Fruit fly (Drosophila melanogaster): ENCODE data around the gene CG43901.

The CG43901 gene

DNA sequence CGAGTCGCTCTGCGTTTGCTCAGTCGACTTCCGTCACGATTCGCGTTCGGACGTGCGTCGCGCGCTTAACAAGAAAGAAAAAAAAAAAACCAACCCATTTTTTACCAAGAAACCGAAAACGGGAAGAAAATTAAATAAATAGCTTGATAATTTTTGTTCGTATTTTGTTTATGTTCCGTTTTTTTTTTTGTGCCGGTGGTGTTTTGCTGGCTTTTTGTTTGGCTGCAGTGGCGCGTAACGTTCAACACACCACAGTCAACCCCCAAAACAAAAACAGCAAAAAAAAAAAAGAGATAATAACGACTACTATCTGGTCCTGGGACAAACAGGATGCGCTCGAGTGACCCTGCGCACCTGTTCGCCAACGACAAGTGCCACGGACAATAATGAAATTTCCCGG lies at the start of gene CG43901:
Gene CG43901 (plus strand): TSS at position 301 of the 400 bp plus-strand sequence.
- TF ChIP-seq fru (GFP tag; optimal IDR thresholded peaks at IDR 0.05) (no peak), tai (GFP tag; optimal IDR thresholded peaks at IDR 0.05) (no peak), foxo (GFP tag; optimal IDR thresholded peaks at IDR 0.05) (no peak), ey (GFP tag; optimal IDR thresholded peaks at IDR 0.05) (no peak), rgr (GFP tag; optimal IDR thresholded peaks at IDR 0.05) (no peak), br (GFP tag; optimal IDR thresholded peaks at IDR 0.05) (no peak), lola (GFP tag; optimal IDR thresholded peaks at IDR 0.05) (no peak), Vsx2 (GFP tag; optimal IDR thresholded peaks at IDR 0.05; ENCODE audit: partially characterized antibody) (no peak), HLH106 (tag; optimal IDR thresholded peaks at IDR 0.05) (no peak), GATAd (GFP tag; optimal IDR thresholded peaks at IDR 0.05) (no peak), Mio (GFP tag; optimal IDR thresholded peaks at IDR 0.05) (no peak), CG9705 (GFP tag; optimal IDR thresholded peaks at IDR 0.05) (no peak), OdsH (GFP tag; optimal IDR thresholded peaks at IDR 0.05) (no peak), woc (GFP tag; optimal IDR thresholded peaks at IDR 0.05) (no peak), usp (GFP tag; optimal IDR thresholded peaks at IDR 0.05) (no peak), Hr78 (GFP tag; optimal IDR thresholded peaks at IDR 0.05) (no peak), CrebA (GFP tag; optimal IDR thresholded peaks at IDR 0.05; ENCODE audit: borderline replicate concordance) (no peak), psq (GFP tag; optimal IDR thresholded peaks at IDR 0.05) (no peak)

DNA sequence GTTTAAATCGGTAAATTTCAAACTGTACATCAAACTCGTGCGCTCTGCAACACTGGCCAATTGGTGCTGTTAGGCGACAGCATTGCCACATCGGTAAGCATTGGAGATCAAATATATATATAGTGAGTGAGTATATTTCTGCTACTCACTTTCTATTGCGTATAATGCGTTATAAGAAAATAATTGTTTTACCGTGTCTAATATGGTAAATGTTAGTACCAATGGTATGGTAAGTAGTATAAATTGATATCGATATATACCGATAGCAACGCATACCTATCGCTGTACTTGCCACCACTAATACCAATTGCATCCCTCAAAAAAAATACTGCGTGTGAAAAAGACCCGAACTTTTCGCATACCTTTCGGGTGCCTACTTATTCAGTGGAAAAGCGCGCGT lies 48.2 kb upstream of the CG43901 start, which contains the start of the genes sofe and CG2186:
Gene sofe (minus strand): TSS at position 38 of the 400 bp plus-strand sequence.
Gene CG2186 (plus strand): TSS at position 280 of the 400 bp plus-strand sequence.
- TF ChIP-seq HLH106 (tag; optimal IDR thresholded peaks at IDR 0.05) (peak; percentile 58), OdsH (GFP tag; optimal IDR thresholded peaks at IDR 0.05) (peak; percentile 7), N (GFP tag; optimal IDR thresholded peaks at IDR 0.05) (no peak), dmrt93B (GFP tag; optimal IDR thresholded peaks at IDR 0.05) (no peak), Vsx2 (GFP tag; optimal IDR thresholded peaks at IDR 0.05; ENCODE audit: partially characterized antibody) (no peak), dsf (GFP tag; optimal IDR thresholded peaks at IDR 0.05; ENCODE audit: borderline replicate concordance) (no peak), ey (GFP tag; optimal IDR thresholded peaks at IDR 0.05) (peak; percentile 63), Hr78 (GFP tag; optimal IDR thresholded peaks at IDR 0.05) (no peak), Jra (GFP tag; optimal IDR thresholded peaks at IDR 0.05) (no peak), lola (GFP tag; optimal IDR thresholded peaks at IDR 0.05) (no peak), CG32264 (GFP tag; optimal IDR thresholded peaks at IDR 0.05) (no peak), CrebA (GFP tag; optimal IDR thresholded peaks at IDR 0.05; ENCODE audit: borderline replicate concordance) (no peak), sv (GFP tag; optimal IDR thresholded peaks at IDR 0.05) (peak; percentile 42), CG9705 (GFP tag; optimal IDR thresholded peaks at IDR 0.05) (peak; percentile 57), sage (GFP tag; optimal IDR thresholded peaks at IDR 0.05) (no peak), Sp1 (GFP tag; optimal IDR thresholded peaks at IDR 0.05) (peak; percentile 41), Dif (GFP tag; optimal IDR thresholded peaks at IDR 0.05; ENCODE audit: partially characterized antibody) (no peak), Mio (GFP tag; optimal IDR thresholded peaks at IDR 0.05) (no peak), tai (GFP tag; optimal IDR thresholded peaks at IDR 0.05) (no peak), dl (GFP tag; optimal IDR thresholded peaks at IDR 0.05; ENCODE audit: insufficient read depth in 1 of 2, partially characterized antibody in 2 of 2) (no peak), Hr83 (GFP tag; optimal IDR thresholded peaks at IDR 0.05; ENCODE audit: poor library complexity, severe bottlenecking) (peak; percentile 30), GATAd (GFP tag; optimal IDR thresholded peaks at IDR 0.05) (peak; percentile 9), woc (GFP tag; optimal IDR thresholded peaks at IDR 0.05) (peak; percentile 42), Hnf4 (GFP tag; optimal IDR thresholded peaks at IDR 0.05) (no peak), pan (optimal IDR thresholded peaks at IDR 0.05) (no peak), Myc (optimal IDR thresholded peaks at IDR 0.05) (peak; percentile 16), Rel (GFP tag; optimal IDR thresholded peaks at IDR 0.05) (no peak), Rel (tag; optimal IDR thresholded peaks at IDR 0.05) (peak; percentile 73), Dfd (GFP tag; optimal IDR thresholded peaks at IDR 0.05) (no peak), fru (GFP tag; optimal IDR thresholded peaks at IDR 0.05) (peak; percentile 55), jim (GFP tag; optimal IDR thresholded peaks at IDR 0.05) (no peak), brk (GFP tag; optimal IDR thresholded peaks at IDR 0.05) (no peak), psq (GFP tag; optimal IDR thresholded peaks at IDR 0.05) (peak; percentile 39), rgr (GFP tag; optimal IDR thresholded peaks at IDR 0.05) (peak; percentile 69), usp (GFP tag; optimal IDR thresholded peaks at IDR 0.05) (no peak), foxo (GFP tag; optimal IDR thresholded peaks at IDR 0.05) (peak in 1 of 2 experiments; percentile 72), h (GFP tag; optimal IDR thresholded peaks at IDR 0.05) (peak; percentile 62), br (GFP tag; optimal IDR thresholded peaks at IDR 0.05) (peak; percentile 25), Abd-B (GFP tag; optimal IDR thresholded peaks at IDR 0.05) (no peak)
